Fruit fly (Drosophila melanogaster): Measurements from ENCODE around the gene emc.

The emc gene

DNA sequence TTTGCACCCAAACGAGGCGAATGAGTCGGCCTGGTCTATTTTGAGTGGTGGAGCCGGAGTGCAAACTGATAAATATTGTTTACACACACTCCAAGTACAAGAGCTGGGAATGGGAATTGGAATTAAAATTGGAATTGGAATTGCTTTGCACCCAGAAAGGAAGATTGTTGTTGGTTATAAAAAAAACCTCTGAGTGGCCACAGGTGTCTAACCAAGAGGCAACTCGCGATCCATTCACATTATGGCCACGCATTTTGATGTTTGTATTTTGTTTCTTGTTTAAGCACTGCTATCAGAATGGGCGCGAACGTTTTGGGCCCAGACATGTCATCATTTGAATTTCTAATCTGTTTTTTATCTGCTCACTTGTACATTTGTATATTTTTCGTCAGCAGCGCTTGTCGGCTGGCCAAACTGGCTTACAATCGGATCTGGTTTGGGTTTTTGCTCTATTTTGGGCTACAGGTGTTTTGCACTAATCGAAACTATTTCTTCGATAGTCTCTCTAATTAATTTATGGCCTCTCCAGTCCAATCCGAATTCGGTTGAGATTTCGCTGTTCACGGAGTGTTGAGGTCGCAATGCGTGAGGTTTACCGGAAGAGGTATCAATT, 32.6 kb downstream of the emc start (continued):
- TF ChIP-seq Optix (GFP tag; IDR thresholded peaks at IDR 0.05) (no peak), vvl (GFP tag; IDR thresholded peaks at IDR 0.05) (peak; percentile 41; the same call in 1 of the 2 replicates), sqz (GFP tag; optimal IDR thresholded peaks at IDR 0.05) (peak; percentile 25), stwl (tag; optimal IDR thresholded peaks at IDR 0.05) (no peak), mam (GFP tag; optimal IDR thresholded peaks at IDR 0.05) (peak; percentile 12), exex (tag; optimal IDR thresholded peaks at IDR 0.05) (peak; percentile 96), CG14014 (GFP tag; IDR thresholded peaks at IDR 0.05) (0 out of 2 replicates have a peak, but pooled peaks have one; percentile 37), repo (GFP tag; optimal IDR thresholded peaks at IDR 0.05) (no peak)

DNA sequence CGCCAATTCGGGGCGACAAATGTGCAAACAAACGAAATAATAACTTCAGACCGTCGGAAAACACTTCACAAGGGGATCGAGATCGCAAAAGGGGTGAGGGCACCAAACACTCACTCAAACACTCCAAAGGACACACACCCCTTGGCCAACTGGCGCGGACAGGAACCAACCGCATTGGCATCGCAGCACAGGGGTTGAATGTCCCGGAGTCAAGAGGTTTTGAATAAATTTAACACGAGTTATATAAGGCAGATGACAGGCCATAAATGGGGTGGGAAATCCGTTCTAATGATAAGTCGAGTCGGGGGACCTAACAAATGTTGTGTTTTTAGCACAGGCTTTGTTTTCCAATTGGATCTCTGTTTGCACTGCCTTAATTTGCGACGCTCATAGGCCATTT, 33.3 kb downstream of the emc start:
- peak in 1 of 2 experiments; percentile 69 for TF ChIP-seq Pdp1 (GFP tag; optimal IDR thresholded peaks at IDR 0.05)
- peak; percentile 5 for TF ChIP-seq Nf-YC (tag; optimal IDR thresholded peaks at IDR 0.05)
- TF ChIP-seq Hmr (GFP tag; optimal IDR thresholded peaks at IDR 0.05), result peak; percentile 22
- peak; percentile 38; the same call in 1 of the 2 replicates for TF ChIP-seq vvl (GFP tag; IDR thresholded peaks at IDR 0.05)
- peak; percentile 13 for TF ChIP-seq gsb-n (tag; optimal IDR thresholded peaks at IDR 0.05)
- no peak for TF ChIP-seq CG31224 (GFP tag; IDR thresholded peaks at IDR 0.05)
- no peak for TF ChIP-seq unpg (GFP tag; optimal IDR thresholded peaks at IDR 0.05)
- TF ChIP-seq dati (GFP tag; IDR thresholded peaks at IDR 0.05), result no peak
- TF ChIP-seq jumu (GFP tag; optimal IDR thresholded peaks at IDR 0.05), result no peak
- TF ChIP-seq bowl (GFP tag; IDR thresholded peaks at IDR 0.05), result no peak
- no peak for TF ChIP-seq CG11695 (GFP tag; IDR thresholded peaks at IDR 0.05)
- TF ChIP-seq oc (tag; optimal IDR thresholded peaks at IDR 0.05), result peak; percentile 14
- peak in 1 of 2 experiments; percentile 42 for TF ChIP-seq tll (GFP tag; optimal IDR thresholded peaks at IDR 0.05)
- TF ChIP-seq Hr51 (GFP tag; optimal IDR thresholded peaks at IDR 0.05), result no peak
- TF ChIP-seq CG5953 (GFP tag; IDR thresholded peaks at IDR 0.05), result 0 out of 2 replicates have a peak, but pooled peaks have one; percentile 10
- TF ChIP-seq Kr (GFP tag; optimal IDR thresholded peaks at IDR 0.05), result peak; percentile 64
- TF ChIP-seq CG6683 (GFP tag; optimal IDR thresholded peaks at IDR 0.05), result no peak
- no peak for TF ChIP-seq fd102C (GFP tag; optimal IDR thresholded peaks at IDR 0.05)
- no peak for TF ChIP-seq fru (optimal IDR thresholded peaks at IDR 0.05)
- peak; percentile 6 for TF ChIP-seq nerfin-1 (tag; optimal IDR thresholded peaks at IDR 0.05)
- TF ChIP-seq CG11247 (GFP tag; IDR thresholded peaks at IDR 0.05), result no peak
- TF ChIP-seq CG8281 (tag; optimal IDR thresholded peaks at IDR 0.05), result no peak
- peak; percentile 80 for TF ChIP-seq tap (tag; optimal IDR thresholded peaks at IDR 0.05)
- no peak for TF ChIP-seq Tbp (GFP tag; optimal IDR thresholded peaks at IDR 0.05)
- TF ChIP-seq Deaf1 (tag; optimal IDR thresholded peaks at IDR 0.05), result no peak
- no peak for TF ChIP-seq CG16815 (GFP tag; optimal IDR thresholded peaks at IDR 0.05)
- TF ChIP-seq ssp (GFP tag; IDR thresholded peaks at IDR 0.05), result no peak
- peak; percentile 83 for TF ChIP-seq pros (GFP tag; optimal IDR thresholded peaks at IDR 0.05)

DNA sequence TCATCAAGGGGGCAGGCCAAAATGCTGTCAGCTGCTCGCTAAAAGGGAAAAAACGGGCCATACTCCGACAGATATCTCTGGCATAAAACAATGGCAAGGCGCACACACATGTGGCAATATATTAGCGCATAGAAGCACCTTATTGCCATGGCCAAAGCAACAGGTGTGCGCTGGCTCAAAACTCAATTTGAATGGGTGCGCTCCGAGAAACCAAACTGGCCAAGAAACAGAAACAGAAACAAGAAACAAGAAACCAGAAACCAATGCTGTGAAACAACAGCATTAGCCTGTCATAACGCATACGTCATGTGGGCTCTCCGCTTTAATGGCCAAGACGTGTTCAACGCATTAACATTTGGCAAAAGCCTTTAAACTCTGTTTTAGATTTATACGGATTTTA, 33.7 kb downstream of the emc start:
- TF ChIP-seq Poxn (GFP tag; IDR thresholded peaks at IDR 0.05) (no peak), row (GFP tag; IDR thresholded peaks at IDR 0.05) (no peak), CG12659 (GFP tag; optimal IDR thresholded peaks at IDR 0.05) (no peak), CG10543 (GFP tag; optimal IDR thresholded peaks at IDR 0.05) (peak; percentile 17), Lpt (GFP tag; optimal IDR thresholded peaks at IDR 0.05) (no peak), zf30C (GFP tag; optimal IDR thresholded peaks at IDR 0.05) (no peak), so (GFP tag; IDR thresholded peaks at IDR 0.05) (peak; percentile 28; the same call in 1 of the 3 replicates), esg (GFP tag; conservative IDR thresholded peaks at IDR 0.05) (no peak), CG12219 (GFP tag; optimal IDR thresholded peaks at IDR 0.05) (no peak), CG2116 (GFP tag; optimal IDR thresholded peaks at IDR 0.05) (no peak), slbo (GFP tag; IDR thresholded peaks at IDR 0.05) (no peak), dysf (GFP tag; IDR thresholded peaks at IDR 0.05) (0 out of 3 replicates have a peak, but pooled peaks have one; percentile 5), lab (GFP tag; optimal IDR thresholded peaks at IDR 0.05) (peak; percentile 28), schlank (tag; optimal IDR thresholded peaks at IDR 0.05) (peak; percentile 4), CG31224 (GFP tag; IDR thresholded peaks at IDR 0.05) (0 out of 2 replicates have a peak, but pooled peaks have one; percentile 9)
